Worm (Caenorhabditis elegans) whole organism, mixed stage, embryonic: Measurements from ENCODE around the gene C15H7.4.

Experiments
- M03D4.4 ChIP-seq: sonication (generic microtip); optimal IDR thresholded peaks from 2 replicates; lab custom pipeline; 2017; ENCODE audit warnings: mild to moderate bottlenecking, missing genetic modification characterization, missing compliant biosample characterization
- bed-3 ChIP-seq: fragments of 200-800 bp; sonication (Bioruptor generic); optimal IDR thresholded peaks from 3 replicates; lab custom pipeline; 2018; ENCODE audit warnings: mild to moderate bottlenecking, missing genetic modification characterization, moderate library complexity, missing compliant biosample characterization
- blmp-1 ChIP-seq: fragments of 150-350 bp; optimal IDR thresholded peaks from 2 replicates; lab custom pipeline; 2014; ENCODE audit warnings: missing biosample characterization, missing genetic modification characterization
- ceh-39 ChIP-seq: fragments of 150-350 bp; optimal IDR thresholded peaks from 2 replicates; lab custom pipeline; 2014; ENCODE audit warnings: missing biosample characterization, missing genetic modification characterization
- ceh-43 ChIP-seq: fragments of 200-800 bp; sonication (Bioruptor generic); optimal IDR thresholded peaks from 2 replicates; lab custom pipeline; 2018; ENCODE audit warnings: mild to moderate bottlenecking, missing genetic modification characterization, moderate library complexity, missing compliant biosample characterization
- ceh-83 ChIP-seq: fragments of 200-800 bp; sonication (Bioruptor generic); optimal IDR thresholded peaks from 2 replicates; lab custom pipeline; 2018; ENCODE audit warnings: mild to moderate bottlenecking, missing genetic modification characterization, missing compliant biosample characterization
- ces-1 ChIP-seq: fragments of 150-350 bp; optimal IDR thresholded peaks from 2 replicates; lab custom pipeline; 2014; ENCODE audit warnings: missing biosample characterization, missing genetic modification reagents, missing genetic modification characterization
- cnd-1 ChIP-seq: fragments of 200-800 bp; sonication (Bioruptor generic); optimal IDR thresholded peaks from 2 replicates; lab custom pipeline; 2018; ENCODE audit warnings: mild to moderate bottlenecking, missing genetic modification characterization, missing compliant biosample characterization
- drap-1 ChIP-seq: fragments of 200-800 bp; sonication (Bioruptor generic); optimal IDR thresholded peaks from 3 replicates; lab custom pipeline; 2018; ENCODE audit warnings: mild to moderate bottlenecking, missing genetic modification characterization, missing compliant biosample characterization
- elt-1 ChIP-seq: sonication (generic microtip); optimal IDR thresholded peaks from 2 replicates; lab custom pipeline; 2017; ENCODE audit warnings: missing genetic modification characterization, mild to moderate bottlenecking, missing compliant biosample characterization, antibody characterized with exemption, moderate library complexity, borderline replicate concordance; ENCODE audit not compliant: insufficient read depth
- elt-3 ChIP-seq: fragments of 150-350 bp; optimal IDR thresholded peaks from 2 replicates; lab custom pipeline; 2014; ENCODE audit warnings: missing biosample characterization, missing genetic modification characterization
- flh-1 ChIP-seq: fragments of 200-800 bp; sonication (Bioruptor generic); optimal IDR thresholded peaks from 2 replicates; lab custom pipeline; 2018; ENCODE audit warnings: mild to moderate bottlenecking, missing genetic modification characterization, moderate library complexity, missing compliant biosample characterization
- ham-2 ChIP-seq: fragments of 200-800 bp; sonication (Bioruptor generic); optimal IDR thresholded peaks from 2 replicates; lab custom pipeline; 2018; ENCODE audit warnings: mild to moderate bottlenecking, missing genetic modification characterization, missing compliant biosample characterization
- hlh-1 ChIP-seq: fragments of 150-350 bp; optimal IDR thresholded peaks from 2 replicates; lab custom pipeline; 2014; ENCODE audit warnings: missing biosample characterization, missing genetic modification reagents, missing genetic modification characterization
- lin-13 ChIP-seq: fragments of 150-350 bp; optimal IDR thresholded peaks from 2 replicates; lab custom pipeline; 2014; ENCODE audit warnings: missing biosample characterization, missing genetic modification characterization
- lin-32 ChIP-seq: fragments of 200-800 bp; sonication (Bioruptor generic); optimal IDR thresholded peaks from 2 replicates; lab custom pipeline; 2018; ENCODE audit warnings: mild to moderate bottlenecking, missing genetic modification characterization, missing compliant biosample characterization
- lsy-2 ChIP-seq: fragments of 150-350 bp; optimal IDR thresholded peaks from 2 replicates; lab custom pipeline; 2014; ENCODE audit warnings: missing biosample characterization, missing genetic modification characterization
- mab-5 ChIP-seq: fragments of 150-350 bp; optimal IDR thresholded peaks from 2 replicates; lab custom pipeline; 2014; ENCODE audit warnings: missing biosample characterization, missing genetic modification characterization
- mep-1 ChIP-seq: fragments of 150-350 bp; optimal IDR thresholded peaks from 2 replicates; lab custom pipeline; 2017; ENCODE audit warnings: missing biosample characterization, missing genetic modification reagents, missing genetic modification characterization, inconsistent platforms
- mls-2 ChIP-seq: sonication (generic microtip); optimal IDR thresholded peaks from 2 replicates; lab custom pipeline; 2016; ENCODE audit warnings: mild to moderate bottlenecking, missing genetic modification characterization, moderate library complexity, missing compliant biosample characterization
- nhr-12 ChIP-seq: fragments of 150-350 bp; optimal IDR thresholded peaks from 2 replicates; lab custom pipeline; 2014; ENCODE audit warnings: missing biosample characterization, missing genetic modification characterization
- nhr-2 ChIP-seq: fragments of 150-350 bp; optimal IDR thresholded peaks from 2 replicates; lab custom pipeline; 2014; ENCODE audit warnings: missing biosample characterization, missing genetic modification characterization
- nhr-237 ChIP-seq: fragments of 150-350 bp; optimal IDR thresholded peaks from 2 replicates; lab custom pipeline; 2014; ENCODE audit warnings: missing biosample characterization, missing genetic modification characterization
- nhr-28 ChIP-seq: fragments of 150-350 bp; optimal IDR thresholded peaks from 2 replicates; lab custom pipeline; 2014; ENCODE audit warnings: missing biosample characterization, missing genetic modification characterization
- nhr-76 ChIP-seq: sonication (generic microtip); optimal IDR thresholded peaks from 2 replicates; lab custom pipeline; 2017; ENCODE audit warnings: missing biosample characterization, missing genetic modification characterization
- pha-4 ChIP-seq: fragments of 150-350 bp; optimal IDR thresholded peaks from 2 replicates; lab custom pipeline; 2018; ENCODE audit warnings: missing biosample characterization, missing genetic modification reagents, missing genetic modification characterization
- sem-2 ChIP-seq: fragments of 200-800 bp; sonication (Bioruptor generic); optimal IDR thresholded peaks from 2 replicates; lab custom pipeline; 2018; ENCODE audit warnings: mild to moderate bottlenecking, missing genetic modification characterization, missing compliant biosample characterization
- snpc-4 ChIP-seq: fragments of 150-350 bp; optimal IDR thresholded peaks from 2 replicates; lab custom pipeline; 2014; ENCODE audit warnings: missing biosample characterization, missing genetic modification characterization
- sptf-1 ChIP-seq: sonication (generic microtip); optimal IDR thresholded peaks from 2 replicates; lab custom pipeline; 2017; ENCODE audit warnings: mild to moderate bottlenecking, missing genetic modification characterization, moderate library complexity, missing compliant biosample characterization
- tbx-8 ChIP-seq: fragments of 200-800 bp; sonication (Bioruptor generic); optimal IDR thresholded peaks from 2 replicates; lab custom pipeline; 2018; ENCODE audit warnings: mild to moderate bottlenecking, missing genetic modification characterization, moderate library complexity, missing compliant biosample characterization
- unc-120 ChIP-seq: sonication (generic microtip); optimal IDR thresholded peaks from 2 replicates; lab custom pipeline; 2017; ENCODE audit warnings: missing genetic modification characterization, missing compliant biosample characterization; ENCODE audit not compliant: poor library complexity, severe bottlenecking
- unc-39 ChIP-seq: fragments of 150-350 bp; optimal IDR thresholded peaks from 2 replicates; lab custom pipeline; 2014; ENCODE audit warnings: missing biosample characterization, missing genetic modification characterization
- unc-62 ChIP-seq: fragments of 150-350 bp; optimal IDR thresholded peaks from 2 replicates; lab custom pipeline; 2014; ENCODE audit warnings: missing biosample characterization, missing genetic modification reagents, missing genetic modification characterization
- zip-8 ChIP-seq: fragments of 150-350 bp; optimal IDR thresholded peaks from 2 replicates; lab custom pipeline; 2014; ENCODE audit warnings: missing biosample characterization, missing genetic modification characterization
- ztf-11 ChIP-seq: fragments of 150-350 bp; optimal IDR thresholded peaks from 2 replicates; lab custom pipeline; 2014; ENCODE audit warnings: missing biosample characterization, missing genetic modification characterization

The C15H7.4 gene

DNA sequence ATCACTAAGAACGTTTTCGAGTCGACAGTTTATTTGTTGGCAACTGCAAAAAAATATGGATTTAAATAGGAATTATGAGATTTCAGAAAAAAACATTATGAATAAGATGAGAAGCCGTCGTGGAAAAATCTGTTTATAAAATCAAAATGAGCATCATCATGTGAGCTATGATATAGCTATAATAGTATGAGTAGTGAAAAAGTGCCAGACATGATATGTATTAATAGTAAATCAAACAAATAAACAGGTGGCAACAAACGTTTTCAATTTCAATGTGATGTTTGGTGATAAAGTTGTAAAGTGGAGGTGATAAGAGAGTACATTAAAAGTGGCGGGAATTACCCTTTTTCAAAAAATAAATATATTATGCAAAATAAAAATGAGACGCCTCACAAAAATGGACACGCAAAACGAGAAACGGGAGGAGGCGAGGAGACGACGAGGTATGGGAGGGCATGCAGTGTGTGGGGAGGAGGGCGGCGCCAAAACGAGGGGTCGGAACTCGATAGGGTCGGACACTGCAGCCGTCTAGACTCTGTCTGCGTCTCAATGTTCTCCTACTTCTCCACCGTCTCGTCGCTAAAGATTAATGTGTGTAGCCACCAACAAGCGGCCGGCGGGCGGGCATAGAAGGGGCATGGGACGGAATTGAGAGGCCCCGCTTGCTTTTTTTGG, 12.0 kb upstream of the C15H7.4 start, which contains the start of gene C07A9.9:
TSS of gene C07A9.9 (minus strand) at position 51 of the 675 bp plus-strand sequence.
- TF ChIP-seq hlh-1 (tag; lab: Kevin White, UChicago): no peak
- peak; percentile 35 for TF ChIP-seq elt-1 (tag; lab: Kevin White, UChicago)
- TF ChIP-seq cnd-1 (tag; lab: Kevin White, UChicago): no peak
- TF ChIP-seq mab-5 (tag; lab: Kevin White, UChicago): no peak
- no peak for TF ChIP-seq ceh-39 (tag; lab: Kevin White, UChicago)
- peak; percentile 20 for TF ChIP-seq lin-13 (tag; lab: Kevin White, UChicago)
- TF ChIP-seq nhr-12 (tag; lab: Kevin White, UChicago): no peak
- TF ChIP-seq elt-3: no peak
- peak; percentile 20 for TF ChIP-seq nhr-237
- peak; percentile 20 for TF ChIP-seq unc-62
- no peak for TF ChIP-seq nhr-76
- no peak for TF ChIP-seq bed-3 (GFP tag; lab: Kevin White, UChicago)
- TF ChIP-seq ceh-43 (GFP tag; lab: Kevin White, UChicago): no peak
- TF ChIP-seq ham-2 (GFP tag; lab: Kevin White, UChicago): peak; percentile 98
- no peak for TF ChIP-seq mep-1
- TF ChIP-seq unc-120 (tag; lab: Kevin White, UChicago): peak; percentile 84
- TF ChIP-seq mls-2 (tag; lab: Kevin White, UChicago): peak; percentile 54
- TF ChIP-seq nhr-28 (tag; lab: Kevin White, UChicago): no peak
- TF ChIP-seq ces-1 (GFP tag; lab: Kevin White, UChicago): peak; percentile 19
- TF ChIP-seq lin-32 (GFP tag; lab: Kevin White, UChicago): no peak
- no peak for TF ChIP-seq ceh-83 (GFP tag; lab: Kevin White, UChicago)
- TF ChIP-seq sptf-1 (tag; lab: Kevin White, UChicago): peak; percentile 75
- TF ChIP-seq drap-1 (GFP tag; lab: Kevin White, UChicago): no peak
- TF ChIP-seq nhr-2: no peak
- TF ChIP-seq blmp-1: no peak
- TF ChIP-seq unc-39 (tag; lab: Kevin White, UChicago): no peak
- TF ChIP-seq lsy-2 (tag; lab: Kevin White, UChicago): peak; percentile 38
- TF ChIP-seq pha-4 (tag; lab: Kevin White, UChicago): no peak
- TF ChIP-seq tbx-8: no peak
- peak; percentile 50 for TF ChIP-seq M03D4.4 (tag; lab: Kevin White, UChicago)
- TF ChIP-seq snpc-4 (tag; lab: Kevin White, UChicago): no peak
- no peak for TF ChIP-seq sem-2
- no peak for TF ChIP-seq ztf-11 (tag; lab: Kevin White, UChicago)
- no peak for TF ChIP-seq zip-8 (tag; lab: Kevin White, UChicago)
- no peak for TF ChIP-seq flh-1 (GFP tag; lab: Kevin White, UChicago)

DNA sequence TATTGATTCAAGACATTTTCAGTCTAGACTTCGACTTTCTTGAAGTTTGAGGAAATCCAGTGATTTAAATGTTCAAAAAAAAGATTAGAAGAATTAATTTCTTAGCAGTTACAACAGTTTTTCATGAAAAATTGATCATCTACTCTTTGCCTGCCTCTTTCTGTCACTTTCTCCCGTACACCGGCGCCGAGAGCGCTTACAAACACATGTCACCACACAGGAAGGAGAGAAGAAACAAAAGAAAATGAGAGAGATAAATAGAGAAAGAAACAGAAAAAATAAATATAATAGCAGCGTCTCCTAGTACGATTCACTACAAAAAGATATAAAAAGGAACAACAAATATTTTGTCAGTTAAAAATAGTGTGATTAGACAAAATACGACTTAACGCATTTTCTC, 11.0 kb upstream of the C15H7.4 start:
- peak; percentile 66 for TF ChIP-seq unc-62
- no peak for TF ChIP-seq mab-5 (tag; lab: Kevin White, UChicago)
- TF ChIP-seq unc-120 (tag; lab: Kevin White, UChicago): peak; percentile 14
- TF ChIP-seq mep-1: peak; percentile 18
- TF ChIP-seq snpc-4 (tag; lab: Kevin White, UChicago): no peak
- TF ChIP-seq, all 35 proteins: peak for 3

DNA sequence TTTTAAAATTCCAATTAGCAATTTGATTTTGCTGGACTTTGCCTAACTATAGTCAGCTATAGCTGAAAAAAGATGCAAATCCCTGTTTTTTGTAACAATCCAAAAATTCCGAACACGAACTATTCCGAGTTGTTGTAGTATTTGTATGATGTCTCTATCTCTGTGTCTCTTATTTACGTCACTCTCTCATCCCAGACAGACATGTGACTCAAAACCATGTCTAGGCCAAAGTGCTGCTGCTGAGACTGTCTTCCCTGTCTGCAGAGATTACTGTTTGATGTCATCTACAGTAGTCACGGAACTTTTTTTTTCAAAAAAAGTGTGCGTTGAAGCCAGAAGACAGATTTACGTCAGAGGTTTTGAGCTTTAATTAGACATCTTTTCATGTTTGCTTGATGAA, 10.5 kb upstream of the C15H7.4 start:
- no peak for TF ChIP-seq lin-32 (GFP tag; lab: Kevin White, UChicago)
- no peak for TF ChIP-seq M03D4.4 (tag; lab: Kevin White, UChicago)
- TF ChIP-seq unc-62: no peak
- TF ChIP-seq nhr-12 (tag; lab: Kevin White, UChicago): no peak
- TF ChIP-seq pha-4 (tag; lab: Kevin White, UChicago): no peak
- TF ChIP-seq elt-1 (tag; lab: Kevin White, UChicago): no peak
- TF ChIP-seq tbx-8: no peak
- TF ChIP-seq ceh-43 (GFP tag; lab: Kevin White, UChicago): no peak
- no peak for TF ChIP-seq ceh-83 (GFP tag; lab: Kevin White, UChicago)
- TF ChIP-seq nhr-237: no peak
- no peak for TF ChIP-seq zip-8 (tag; lab: Kevin White, UChicago)
- no peak for TF ChIP-seq sem-2
- TF ChIP-seq ceh-39 (tag; lab: Kevin White, UChicago): no peak
- TF ChIP-seq ztf-11 (tag; lab: Kevin White, UChicago): no peak
- TF ChIP-seq sptf-1 (tag; lab: Kevin White, UChicago): no peak
- TF ChIP-seq lin-13 (tag; lab: Kevin White, UChicago): no peak
- no peak for TF ChIP-seq ces-1 (GFP tag; lab: Kevin White, UChicago)
- no peak for TF ChIP-seq mep-1
